Fruit fly (Drosophila melanogaster): Measurements from ENCODE around the gene mRpL3.

The mRpL3 gene

dm6 chrX:15760447-15761297, at the start of gene mRpL3, which contains the start of gene Graf:
Gene mRpL3, plus strand, starts transcription at chrX:15761248.
Gene Graf, minus strand, starts transcription at chrX:15760733.
- TF ChIP-seq pan (optimal IDR thresholded peaks at IDR 0.05) (no peak), CG8478 (optimal IDR thresholded peaks at IDR 0.05) (no peak), EcR (GFP tag; optimal IDR thresholded peaks at IDR 0.05) (no peak), usp (GFP tag; optimal IDR thresholded peaks at IDR 0.05) (no peak), psq (optimal IDR thresholded peaks at IDR 0.05) (no peak), Dll (optimal IDR thresholded peaks at IDR 0.05) (no peak)

- TF ChIP-seq EcR (GFP tag; optimal IDR thresholded peaks at IDR 0.05) = no peak
- TF ChIP-seq usp (GFP tag; optimal IDR thresholded peaks at IDR 0.05) = no peak
- TF ChIP-seq Dll (optimal IDR thresholded peaks at IDR 0.05) = no peak
- no peak for TF ChIP-seq CG8478 (optimal IDR thresholded peaks at IDR 0.05)
- no peak for TF ChIP-seq psq (optimal IDR thresholded peaks at IDR 0.05)
- TF ChIP-seq pan (optimal IDR thresholded peaks at IDR 0.05) = no peak
These were observed 48.6 kb upstream of the mRpL3 start, which contains the start of gene HUWE1 for dm6 chrX:15712409-15712808. Gene HUWE1, plus strand, starts transcription at chrX:15712628.

dm6 chrX:15731968-15732367, 29.1 kb upstream of the mRpL3 start, which contains the start of gene CG8191:
Gene CG8191, plus strand, starts transcription at chrX:15732178.
- TF ChIP-seq Dll (optimal IDR thresholded peaks at IDR 0.05) (no peak), EcR (GFP tag; optimal IDR thresholded peaks at IDR 0.05) (no peak), usp (GFP tag; optimal IDR thresholded peaks at IDR 0.05) (no peak), pan (optimal IDR thresholded peaks at IDR 0.05) (no peak), CG8478 (optimal IDR thresholded peaks at IDR 0.05) (no peak), psq (optimal IDR thresholded peaks at IDR 0.05) (no peak)

DNA sequence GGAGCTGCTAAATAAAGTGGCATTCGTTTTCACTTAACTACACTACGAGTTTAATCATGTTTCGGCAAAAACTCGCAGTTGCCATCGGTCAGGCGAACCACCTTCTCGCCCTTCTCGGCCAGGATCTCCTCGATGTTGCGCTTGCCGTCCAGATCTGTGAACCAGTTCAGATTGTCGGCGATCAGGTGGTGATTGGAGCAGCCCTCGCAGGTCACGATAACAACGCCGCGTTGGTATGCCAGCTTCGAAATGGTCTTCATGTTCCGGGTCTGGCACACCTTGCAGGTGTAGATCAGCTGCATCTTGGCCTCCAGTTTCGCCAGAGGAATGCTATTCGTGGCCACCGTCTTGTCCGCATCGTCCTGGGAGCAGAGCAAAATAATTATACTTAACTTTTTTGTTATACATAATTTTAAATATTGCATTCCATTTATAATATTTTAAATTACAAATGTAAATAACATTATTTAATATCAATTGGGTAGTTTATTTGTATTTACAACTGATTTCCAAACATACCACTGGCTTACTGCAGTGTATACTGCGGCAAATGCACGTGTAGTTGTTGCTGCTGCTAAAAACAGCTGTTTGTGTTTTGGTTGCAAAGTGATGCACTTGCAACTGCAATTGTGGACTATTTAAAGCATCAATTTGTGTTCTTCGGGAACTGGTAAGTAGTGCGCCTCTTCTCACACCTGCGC, 27.7 kb upstream of the mRpL3 start:
- TF ChIP-seq EcR (GFP tag; optimal IDR thresholded peaks at IDR 0.05) (no peak), CG8478 (optimal IDR thresholded peaks at IDR 0.05) (no peak), usp (GFP tag; optimal IDR thresholded peaks at IDR 0.05) (no peak), pan (optimal IDR thresholded peaks at IDR 0.05) (no peak), psq (optimal IDR thresholded peaks at IDR 0.05) (no peak), Dll (optimal IDR thresholded peaks at IDR 0.05) (no peak)

dm6 chrX:15733995-15734394, 27.1 kb upstream of the mRpL3 start, which contains the start of the genes CG12379 and MagR:
Gene CG12379, minus strand, starts transcription at chrX:15733996.
Gene MagR, plus strand, starts transcription at chrX:15734270.
- no peak for TF ChIP-seq pan (optimal IDR thresholded peaks at IDR 0.05)
- TF ChIP-seq usp (GFP tag; optimal IDR thresholded peaks at IDR 0.05) = no peak
- no peak for TF ChIP-seq psq (optimal IDR thresholded peaks at IDR 0.05)
- no peak for TF ChIP-seq CG8478 (optimal IDR thresholded peaks at IDR 0.05)
- TF ChIP-seq EcR (GFP tag; optimal IDR thresholded peaks at IDR 0.05) = no peak

DNA sequence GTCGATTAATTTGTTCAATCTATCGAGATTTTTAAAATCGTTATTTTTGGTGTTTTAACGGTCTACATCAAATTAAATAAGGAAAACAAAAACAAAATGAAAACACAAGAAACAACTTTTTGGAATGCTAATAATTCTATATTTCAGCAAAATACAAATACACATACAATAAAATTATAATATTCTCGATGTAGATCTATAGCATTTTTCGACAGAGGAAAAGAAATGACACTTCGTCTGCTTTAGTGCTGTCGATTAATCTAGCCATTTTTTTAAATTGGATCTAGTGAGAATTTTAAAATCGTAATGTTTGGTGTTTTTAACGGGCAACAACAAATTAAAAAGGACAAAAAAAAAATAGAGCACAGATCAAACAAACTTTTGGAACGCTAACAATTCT, 23.9 kb upstream of the mRpL3 start, which contains the start of gene Arp6:
Gene Arp6, minus strand, starts transcription at position 11 of the 400 bp plus-strand sequence.
- TF ChIP-seq EcR (GFP tag; optimal IDR thresholded peaks at IDR 0.05) (no peak), CG8478 (optimal IDR thresholded peaks at IDR 0.05) (no peak), usp (GFP tag; optimal IDR thresholded peaks at IDR 0.05) (no peak), psq (optimal IDR thresholded peaks at IDR 0.05) (no peak), pan (optimal IDR thresholded peaks at IDR 0.05) (no peak), Dll (optimal IDR thresholded peaks at IDR 0.05) (no peak)

- TF ChIP-seq psq (optimal IDR thresholded peaks at IDR 0.05) (no peak), Dll (optimal IDR thresholded peaks at IDR 0.05) (no peak), EcR (GFP tag; optimal IDR thresholded peaks at IDR 0.05) (no peak), pan (optimal IDR thresholded peaks at IDR 0.05) (no peak), CG8478 (optimal IDR thresholded peaks at IDR 0.05) (no peak), usp (GFP tag; optimal IDR thresholded peaks at IDR 0.05) (no peak)
These were observed 22.0 kb upstream of the mRpL3 start, which contains the start of the genes CG11679 and CG8206 for dm6 chrX:15738890-15739550. Gene CG11679, minus strand, starts transcription at chrX:15738954. Gene CG8206, plus strand, starts transcription at chrX:15739230.

dm6 chrX:15740288-15740726, 20.7 kb upstream of the mRpL3 start:
- TF ChIP-seq Dll (optimal IDR thresholded peaks at IDR 0.05) (no peak), usp (GFP tag; optimal IDR thresholded peaks at IDR 0.05) (no peak), pan (optimal IDR thresholded peaks at IDR 0.05) (no peak), CG8478 (optimal IDR thresholded peaks at IDR 0.05) (no peak), psq (optimal IDR thresholded peaks at IDR 0.05) (no peak), EcR (GFP tag; optimal IDR thresholded peaks at IDR 0.05) (no peak)

DNA sequence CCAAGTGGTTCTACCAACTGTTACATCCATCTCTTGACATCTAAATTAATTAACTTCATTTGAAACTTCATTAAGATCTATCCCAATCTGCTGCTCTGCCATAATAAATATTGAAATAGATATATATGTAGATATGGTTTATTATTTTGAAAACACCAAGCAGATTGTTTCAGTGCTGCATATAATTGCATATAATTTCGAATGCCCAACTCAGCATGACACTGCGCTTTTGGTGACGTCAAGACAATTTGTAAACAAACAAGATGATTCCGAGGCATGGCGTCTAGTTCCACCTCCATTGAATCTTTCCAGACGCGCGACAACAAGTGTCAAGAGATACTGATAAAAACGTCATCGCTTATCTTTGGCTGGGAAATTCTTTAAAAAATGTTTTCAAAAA, 20.2 kb upstream of the mRpL3 start:
- no peak for TF ChIP-seq usp (GFP tag; optimal IDR thresholded peaks at IDR 0.05)
- TF ChIP-seq pan (optimal IDR thresholded peaks at IDR 0.05) = no peak
- TF ChIP-seq Dll (optimal IDR thresholded peaks at IDR 0.05) = no peak
- TF ChIP-seq EcR (GFP tag; optimal IDR thresholded peaks at IDR 0.05) = no peak
- no peak for TF ChIP-seq psq (optimal IDR thresholded peaks at IDR 0.05)
- no peak for TF ChIP-seq CG8478 (optimal IDR thresholded peaks at IDR 0.05)

DNA sequence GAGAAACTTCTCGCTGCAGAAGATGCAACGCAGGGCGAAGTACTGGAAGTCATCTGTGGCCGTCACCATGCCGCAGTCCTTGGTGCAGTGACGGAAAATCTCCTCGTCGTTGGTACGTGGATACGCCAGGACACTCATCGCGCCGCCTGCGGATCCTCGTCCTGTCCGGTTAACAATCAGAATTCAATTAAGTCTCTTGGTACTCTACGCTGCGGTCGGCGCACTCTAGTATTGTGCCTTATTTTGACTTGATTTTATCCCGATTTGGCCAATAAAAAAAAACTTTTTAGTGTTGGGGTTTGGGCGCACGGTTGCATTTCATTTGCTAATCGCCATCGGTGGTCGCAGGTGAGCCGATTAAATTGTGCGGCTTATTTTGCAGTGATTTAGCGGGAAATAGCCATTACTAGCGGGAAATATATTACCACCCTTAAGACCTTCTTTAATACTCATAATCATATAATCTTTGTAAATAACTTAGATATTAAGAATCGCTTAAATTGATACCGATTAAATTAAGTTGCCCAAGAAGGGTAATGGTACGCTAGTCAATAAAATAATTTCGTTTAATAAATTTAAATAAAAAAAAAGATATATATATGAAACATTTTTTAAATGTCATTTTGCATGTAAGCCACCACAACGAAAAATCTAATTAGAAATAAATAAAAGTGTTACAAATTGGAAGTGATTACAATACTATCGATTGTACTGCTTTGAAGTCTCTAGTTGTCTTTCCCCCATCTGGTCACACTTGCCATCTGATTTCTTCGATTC, 15.0 kb upstream of the mRpL3 start, which contains the start of the genes CG8944 and CCT6:
Gene CG8944, minus strand, starts transcription at position 327 of the 777 bp plus-strand sequence.
Gene CCT6, plus strand, starts transcription at position 744 of the 777 bp plus-strand sequence.
- TF ChIP-seq pan (optimal IDR thresholded peaks at IDR 0.05) (no peak), usp (GFP tag; optimal IDR thresholded peaks at IDR 0.05) (no peak), CG8478 (optimal IDR thresholded peaks at IDR 0.05) (no peak), EcR (GFP tag; optimal IDR thresholded peaks at IDR 0.05) (no peak), Dll (optimal IDR thresholded peaks at IDR 0.05) (no peak), psq (optimal IDR thresholded peaks at IDR 0.05) (no peak)
